Fruit fly (Drosophila melanogaster): ENCODE results near the gene CG33768.

DNA sequence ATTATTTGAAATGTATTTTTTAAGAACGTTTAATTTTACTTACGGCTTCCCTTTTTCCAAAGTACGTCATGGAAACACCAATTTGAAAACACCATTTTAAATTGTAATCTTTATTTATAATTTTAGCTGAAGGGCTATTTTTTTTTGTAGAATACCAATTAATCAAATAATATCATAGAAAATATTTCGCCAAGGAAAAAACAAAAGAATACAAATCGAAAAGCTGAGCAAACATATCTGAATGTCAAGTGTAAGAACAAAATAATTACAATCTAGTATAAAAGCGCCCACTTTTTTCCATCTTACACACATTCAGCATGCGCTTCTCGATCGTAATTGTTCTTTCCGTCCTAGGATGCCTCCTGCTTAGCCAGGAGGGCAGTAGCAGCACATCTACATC, 48.7 kb downstream of the CG33768 start, which contains the start of gene CG14452:
- TF ChIP-seq CG8478 (optimal IDR thresholded peaks at IDR 0.05) (no peak), CTCF (optimal IDR thresholded peaks at IDR 0.05) (no peak)
